Fruit fly (Drosophila melanogaster) whole organism, embryonic: ENCODE measurements around the gene CHES-1-like.

Experiments used
- Blimp-1 ChIP-seq: fragments of 200-800 bp; sonication (Bioruptor generic); optimal IDR thresholded peaks from 3 replicates; lab custom pipeline; 2018; ENCODE audit warnings: missing biosample characterization, missing genetic modification characterization, mild to moderate bottlenecking, moderate library complexity, missing genetic modification reagents
- CG10209 ChIP-seq: fragments of 200-800 bp; sonication (Bioruptor generic); optimal IDR thresholded peaks from 3 replicates; lab custom pipeline; 2017; ENCODE audit warnings: missing biosample characterization, mild to moderate bottlenecking, missing genetic modification characterization, missing genetic modification reagents
- CG11504 ChIP-seq: fragments of 200-800 bp; sonication (Bioruptor generic); optimal IDR thresholded peaks from 3 replicates; lab custom pipeline; 2019; ENCODE audit warnings: missing biosample characterization, mild to moderate bottlenecking, missing genetic modification characterization, moderate library complexity
- CG11560 ChIP-seq: fragments of 200-800 bp; sonication (Bioruptor generic); IDR thresholded peaks from 3 replicates; pipeline ENCODE4 v1.3.6; 2022; ENCODE audit warnings: missing biosample characterization, missing genetic modification characterization
- CG12219 ChIP-seq: fragments of 200-800 bp; sonication (Bioruptor generic); optimal IDR thresholded peaks from 3 replicates; lab custom pipeline; 2018; ENCODE audit warnings: missing biosample characterization, mild to moderate bottlenecking, missing genetic modification characterization
- CG12391 ChIP-seq: fragments of 200-800 bp; sonication (Bioruptor generic); optimal IDR thresholded peaks from 3 replicates; lab custom pipeline; 2018; ENCODE audit warnings: missing biosample characterization, mild to moderate bottlenecking, missing genetic modification characterization, moderate library complexity
- CG12659 ChIP-seq: fragments of 200-800 bp; sonication (Bioruptor generic); optimal IDR thresholded peaks from 3 replicates; lab custom pipeline; 2017; ENCODE audit warnings: mild to moderate bottlenecking, missing biosample characterization, missing genetic modification reagents, missing genetic modification characterization
- CG15514 ChIP-seq: fragments of 200-800 bp; sonication (Bioruptor generic); optimal IDR thresholded peaks from 3 replicates; lab custom pipeline; 2017; ENCODE audit warnings: missing biosample characterization, missing genetic modification characterization, mild to moderate bottlenecking, moderate library complexity, missing genetic modification reagents
- CG16813 ChIP-seq: fragments of 200-800 bp; sonication (Bioruptor generic); IDR thresholded peaks from 3 replicates; pipeline ENCODE4 v1.3.6; 2022; ENCODE audit warnings: missing biosample characterization, missing genetic modification characterization; ENCODE audit not compliant: partially characterized antibody
- CG18619 ChIP-seq: fragments of 200-800 bp; sonication (Bioruptor generic); optimal IDR thresholded peaks from 3 replicates; lab custom pipeline; 2017; ENCODE audit warnings: missing biosample characterization, mild to moderate bottlenecking, missing genetic modification characterization
- CG18764 ChIP-seq: fragments of 200-800 bp; sonication (Bioruptor generic); optimal IDR thresholded peaks from 3 replicates; lab custom pipeline; 2016; ENCODE audit warnings: missing biosample characterization, missing genetic modification characterization
- CG2202 ChIP-seq: fragments of 200-800 bp; sonication (Bioruptor generic); optimal IDR thresholded peaks from 2 replicates; lab custom pipeline; 2018; ENCODE audit warnings: missing biosample characterization, mild to moderate bottlenecking, missing genetic modification characterization
- CG2712 ChIP-seq: fragments of 200-800 bp; optimal IDR thresholded peaks from 3 replicates; lab custom pipeline; 2019; ENCODE audit warnings: missing biosample characterization, mild to moderate bottlenecking, missing genetic modification characterization, moderate library complexity
- CG31224 ChIP-seq: fragments of 200-800 bp; sonication (Bioruptor generic); IDR thresholded peaks from 2 replicates; pipeline ENCODE4 v1.3.6; 2022; ENCODE audit warnings: missing biosample characterization, missing genetic modification characterization
- CG32532 ChIP-seq: fragments of 200-800 bp; sonication (Bioruptor generic); IDR thresholded peaks from 2 replicates; pipeline ENCODE4 v1.3.6; 2022; ENCODE audit warnings: missing biosample characterization, missing genetic modification characterization
- CG34376 ChIP-seq: fragments of 200-800 bp; sonication (Bioruptor generic); optimal IDR thresholded peaks from 2 replicates; lab custom pipeline; 2018; ENCODE audit warnings: missing biosample characterization, mild to moderate bottlenecking, missing genetic modification characterization
- CG4617 ChIP-seq: fragments of 200-800 bp; sonication (Bioruptor generic); optimal IDR thresholded peaks from 3 replicates; lab custom pipeline; 2016; ENCODE audit warnings: missing biosample characterization, missing genetic modification characterization, borderline replicate concordance
- CG5180 ChIP-seq: fragments of 200-800 bp; sonication (Bioruptor generic); optimal IDR thresholded peaks from 3 replicates; lab custom pipeline; 2017; ENCODE audit warnings: missing biosample characterization, missing genetic modification characterization, mild to moderate bottlenecking, moderate library complexity, missing genetic modification reagents
- CG6175 ChIP-seq: fragments of 200-800 bp; sonication (Bioruptor generic); IDR thresholded peaks from 3 replicates; pipeline ENCODE4 v1.3.6; 2022; ENCODE audit warnings: missing biosample characterization, missing genetic modification characterization
- CG6791 ChIP-seq: fragments of 200-800 bp; sonication (Bioruptor generic); IDR thresholded peaks from 3 replicates; pipeline ENCODE4 v1.3.6; 2022; ENCODE audit warnings: missing biosample characterization, missing genetic modification characterization; ENCODE audit not compliant: partially characterized antibody
- CG7987 ChIP-seq: fragments of 200-800 bp; sonication (Bioruptor generic); optimal IDR thresholded peaks from 2 replicates; lab custom pipeline; 2018; ENCODE audit warnings: missing biosample characterization, mild to moderate bottlenecking, missing genetic modification characterization, moderate library complexity
- CG8388 ChIP-seq: fragments of 200-800 bp; sonication (Bioruptor generic); optimal IDR thresholded peaks from 2 replicates; lab custom pipeline; 2019; ENCODE audit warnings: missing biosample characterization, mild to moderate bottlenecking, missing genetic modification characterization, moderate library complexity
- CG8944 ChIP-seq: fragments of 200-800 bp; sonication (Bioruptor generic); optimal IDR thresholded peaks from 3 replicates; lab custom pipeline; 2016; ENCODE audit warnings: missing biosample characterization, missing genetic modification characterization
- CG9817 ChIP-seq: fragments of 200-800 bp; sonication (Bioruptor generic); optimal IDR thresholded peaks from 2 replicates; lab custom pipeline; 2018; ENCODE audit warnings: missing biosample characterization, mild to moderate bottlenecking, missing genetic modification characterization, moderate library complexity
- Dp ChIP-seq: fragments of 200-800 bp; sonication (Bioruptor generic); optimal IDR thresholded peaks from 2 replicates; lab custom pipeline; 2018; ENCODE audit warnings: missing biosample characterization, mild to moderate bottlenecking, missing genetic modification characterization, moderate library complexity
- Ets97D ChIP-seq: fragments of 200-800 bp; sonication (Bioruptor generic); optimal IDR thresholded peaks from 3 replicates; lab custom pipeline; 2016; ENCODE audit warnings: missing biosample characterization, missing genetic modification characterization
- Fer3 ChIP-seq: fragments of 200-800 bp; sonication (Bioruptor generic); optimal IDR thresholded peaks from 2 replicates; lab custom pipeline; 2018; ENCODE audit warnings: missing biosample characterization, mild to moderate bottlenecking, missing genetic modification characterization, moderate library complexity
- Myb ChIP-seq: fragments of 200-800 bp; sonication (Bioruptor generic); optimal IDR thresholded peaks from 2 replicates; lab custom pipeline; 2016; ENCODE audit warnings: missing biosample characterization, missing genetic modification characterization
- TFAM ChIP-seq: fragments of 200-800 bp; sonication (Bioruptor generic); optimal IDR thresholded peaks from 2 replicates; lab custom pipeline; 2017; ENCODE audit warnings: missing biosample characterization, missing genetic modification characterization, inconsistent platforms
- aop ChIP-seq: fragments of 200-800 bp; sonication (Bioruptor generic); IDR thresholded peaks from 2 replicates; pipeline ENCODE4 v1.3.6; 2022; ENCODE audit warnings: missing biosample characterization, missing genetic modification characterization
- bab2 ChIP-seq: fragments of 200-800 bp; sonication (Bioruptor generic); optimal IDR thresholded peaks from 2 replicates; lab custom pipeline; 2016; ENCODE audit warnings: missing biosample characterization, missing genetic modification characterization
- cato ChIP-seq: fragments of 200-800 bp; sonication (Bioruptor generic); optimal IDR thresholded peaks from 2 replicates; lab custom pipeline; 2016; ENCODE audit warnings: missing biosample characterization, missing genetic modification characterization, borderline replicate concordance
- chn ChIP-seq: fragments of 200-800 bp; sonication (Bioruptor generic); optimal IDR thresholded peaks from 2 replicates; lab custom pipeline; 2016; ENCODE audit warnings: missing biosample characterization, missing genetic modification characterization
- dati ChIP-seq: fragments of 200-800 bp; sonication (Bioruptor generic); IDR thresholded peaks from 2 replicates; pipeline ENCODE4 v1.3.6; 2022; ENCODE audit warnings: missing biosample characterization, missing genetic modification characterization
- gsb ChIP-seq: fragments of 200-800 bp; sonication (Bioruptor generic); IDR thresholded peaks from 2 replicates; pipeline ENCODE4 v1.3.6; 2022; ENCODE audit warnings: missing biosample characterization, missing genetic modification characterization
- gt ChIP-seq: fragments of 200-800 bp; sonication (Bioruptor generic); IDR thresholded peaks from 2 replicates; pipeline ENCODE4 v1.3.6; 2022; ENCODE audit warnings: missing biosample characterization, missing genetic modification characterization
- her ChIP-seq: fragments of 200-800 bp; sonication (Bioruptor generic); optimal IDR thresholded peaks from 2 replicates; lab custom pipeline; 2016; ENCODE audit warnings: missing biosample characterization, missing genetic modification characterization
- lbe ChIP-seq: fragments of 200-800 bp; sonication (Bioruptor generic); optimal IDR thresholded peaks from 2 replicates; lab custom pipeline; 2016; ENCODE audit warnings: missing biosample characterization, mild to moderate bottlenecking, missing genetic modification characterization
- org-1 ChIP-seq: fragments of 200-800 bp; sonication (Bioruptor generic); optimal IDR thresholded peaks from 2 replicates; lab custom pipeline; 2017; ENCODE audit warnings: missing biosample characterization, missing genetic modification characterization
- peb ChIP-seq: fragments of 200-800 bp; sonication (Bioruptor generic); IDR thresholded peaks from 2 replicates; pipeline ENCODE4 v1.3.6; 2022; ENCODE audit warnings: missing biosample characterization, missing genetic modification characterization
- prd ChIP-seq, 3 experiments: fragments of >200 bp in 2 of 3; fragments of 200-800 bp in 1 of 3; sonication (Bioruptor generic) in 1 of 3; optimal IDR thresholded peaks in 2 of 3; IDR thresholded peaks in 1 of 3; 2 replicates in 2 of 3; 3 replicates in 1 of 3; pipeline versions ENCODE4 v1.3.6 to Lab custom; 2017 to 2022; ENCODE audit warnings: missing biosample characterization in 1 of 3, missing genetic modification characterization in 1 of 3
- pzg ChIP-seq: fragments of 200-800 bp; sonication (Bioruptor generic); optimal IDR thresholded peaks from 3 replicates; lab custom pipeline; 2018; ENCODE audit warnings: missing biosample characterization, mild to moderate bottlenecking, missing genetic modification characterization, moderate library complexity
- row ChIP-seq: fragments of 200-800 bp; sonication (Bioruptor generic); IDR thresholded peaks from 3 replicates; pipeline ENCODE4 v1.3.6; 2022; ENCODE audit warnings: missing biosample characterization, missing genetic modification characterization
- scrt ChIP-seq: fragments of 200-800 bp; sonication (Bioruptor generic); optimal IDR thresholded peaks from 2 replicates; lab custom pipeline; 2018; ENCODE audit warnings: missing biosample characterization, mild to moderate bottlenecking, missing genetic modification characterization, moderate library complexity
- sob ChIP-seq: fragments of 200-800 bp; sonication (Bioruptor generic); IDR thresholded peaks from 2 replicates; pipeline ENCODE4 v1.3.6; 2022; ENCODE audit warnings: missing biosample characterization, missing genetic modification characterization
- tgo ChIP-seq: fragments of 200-800 bp; sonication (Bioruptor generic); IDR thresholded peaks from 3 replicates; pipeline ENCODE4 v1.3.6; 2022; ENCODE audit warnings: missing biosample characterization, missing genetic modification characterization
- unc-4 ChIP-seq: fragments of 200-800 bp; sonication (Bioruptor generic); IDR thresholded peaks from 2 replicates; pipeline ENCODE4 v1.3.6; 2022; ENCODE audit warnings: missing biosample characterization, missing genetic modification characterization; ENCODE audit not compliant: partially characterized antibody
- zen ChIP-seq: fragments of 200-800 bp; sonication (Bioruptor generic); optimal IDR thresholded peaks from 3 replicates; lab custom pipeline; 2018; ENCODE audit warnings: missing biosample characterization, mild to moderate bottlenecking, missing genetic modification characterization, moderate library complexity
- zen2 ChIP-seq: fragments of 200-800 bp; sonication (Bioruptor generic); IDR thresholded peaks from 3 replicates; pipeline ENCODE4 v1.3.6; 2022; ENCODE audit warnings: missing biosample characterization, missing genetic modification characterization; ENCODE audit not compliant: partially characterized antibody

The CHES-1-like gene

dm6 chrX:7737156-7737771 lies 28.1 kb upstream of the CHES-1-like start (continued):
- peak; percentile 36; the same call in 1 of the 3 replicates for TF ChIP-seq CG16813 (GFP tag; lab: Robert Waterston, UW)
- no peak for TF ChIP-seq CG8944 (GFP tag; lab: Kevin White, UChicago)
- no peak for TF ChIP-seq CG5180 (GFP tag; lab: Kevin White, UChicago)
- TF ChIP-seq peb: no peak
- TF ChIP-seq row (GFP tag; lab: Robert Waterston, UW): 0 out of 3 replicates have a peak, but pooled peaks have one; percentile 14
- TF ChIP-seq CG12659 (GFP tag; lab: Kevin White, UChicago): peak; percentile 29
- no peak for TF ChIP-seq lbe (GFP tag; lab: Kevin White, UChicago)
- no peak for TF ChIP-seq org-1 (GFP tag; lab: Kevin White, UChicago)
- peak; percentile 91 for TF ChIP-seq pzg (GFP tag; lab: Kevin White, UChicago)
- TF ChIP-seq dati: no peak
- no peak for TF ChIP-seq CG6175 (GFP tag; lab: Robert Waterston, UW)
- no peak for TF ChIP-seq scrt (GFP tag; lab: Kevin White, UChicago)
- peak; percentile 16 for TF ChIP-seq CG34376 (GFP tag; lab: Kevin White, UChicago)
- no peak for TF ChIP-seq chn (GFP tag; lab: Kevin White, UChicago)
- no peak for TF ChIP-seq cato (GFP tag; lab: Kevin White, UChicago)
- TF ChIP-seq TFAM: no peak
- TF ChIP-seq prd (optimal IDR thresholded peaks at IDR 0.05; lab: Kevin White, UChicago): no peak
- TF ChIP-seq prd (GFP tag; IDR thresholded peaks at IDR 0.05; lab: Robert Waterston, UW): no peak
- no peak for TF ChIP-seq gsb
- TF ChIP-seq CG18619 (GFP tag; lab: Kevin White, UChicago): no peak
- peak; percentile 39; the same call in 1 of the 3 replicates for TF ChIP-seq CG6791 (GFP tag; lab: Robert Waterston, UW)
- TF ChIP-seq CG2202 (tag; lab: Kevin White, UChicago): no peak
- TF ChIP-seq CG32532 (GFP tag; lab: Robert Waterston, UW): no peak
- TF ChIP-seq CG15514 (GFP tag; lab: Kevin White, UChicago): peak; percentile 75
- no peak for TF ChIP-seq CG10209 (GFP tag; lab: Kevin White, UChicago)
- TF ChIP-seq CG8388 (GFP tag; lab: Kevin White, UChicago): no peak
- no peak for TF ChIP-seq tgo
- no peak for TF ChIP-seq zen (tag; lab: Kevin White, UChicago)
- TF ChIP-seq bab2 (GFP tag; lab: Kevin White, UChicago): no peak
- peak; percentile 6 for TF ChIP-seq her
- TF ChIP-seq CG2712 (tag; lab: Kevin White, UChicago): peak; percentile 6
- peak; percentile 90 for TF ChIP-seq Dp
- TF ChIP-seq Myb: peak; percentile 31
- no peak for TF ChIP-seq aop (GFP tag; lab: Robert Waterston, UW)
- TF ChIP-seq CG31224 (GFP tag; lab: Robert Waterston, UW): no peak
- no peak for TF ChIP-seq zen2 (GFP tag; lab: Robert Waterston, UW)
- TF ChIP-seq Ets97D (GFP tag; lab: Kevin White, UChicago): peak; percentile 32
- TF ChIP-seq CG11560 (tag; lab: Robert Waterston, UW): no peak
- no peak for TF ChIP-seq Blimp-1 (GFP tag; lab: Kevin White, UChicago)
- peak; percentile 6 for TF ChIP-seq CG11504
- TF ChIP-seq CG4617 (GFP tag; lab: Kevin White, UChicago): peak; percentile 60
- no peak for TF ChIP-seq CG7987 (GFP tag; lab: Kevin White, UChicago)
- TF ChIP-seq CG12391 (tag; lab: Kevin White, UChicago): no peak
- no peak; the same call in 1 of the 2 replicates for TF ChIP-seq unc-4
- TF ChIP-seq sob (GFP tag; lab: Robert Waterston, UW): no peak
- no peak for TF ChIP-seq CG12219
- no peak for TF ChIP-seq gt (GFP tag; lab: Robert Waterston, UW)
- TF ChIP-seq Fer3: no peak
- TF ChIP-seq CG9817 (tag; lab: Kevin White, UChicago): no peak
- no peak for TF ChIP-seq CG18764
